Worm (Caenorhabditis elegans) whole organism, midembryonic: Measurements from ENCODE around the gene npr-36.

Experiments used
- T22C8.4 ChIP-seq: fragments of 200-800 bp; sonication (Bioruptor generic); IDR thresholded peaks from 2 replicates; pipeline ENCODE4 v1.3.6; 2022; ENCODE audit warnings: missing genetic modification characterization, missing compliant biosample characterization
- cog-1 ChIP-seq: sonication (generic microtip); optimal IDR thresholded peaks from 2 replicates; lab custom pipeline; 2016; ENCODE audit warnings: missing genetic modification characterization, missing compliant biosample characterization
- flt-1 ChIP-seq: fragments of 200-800 bp; sonication (Bioruptor generic); IDR thresholded peaks from 2 replicates; pipeline ENCODE4 v1.3.6; 2022; ENCODE audit warnings: missing genetic modification characterization, missing compliant biosample characterization
- klf-2 ChIP-seq: fragments of 200-800 bp; sonication (Bioruptor generic); conservative IDR thresholded peaks from 2 replicates; pipeline ENCODE4 v1.3.6; 2022; ENCODE audit warnings: missing genetic modification reagents, missing genetic modification characterization, missing compliant biosample characterization
- med-1 ChIP-seq: sonication (generic microtip); optimal IDR thresholded peaks from 2 replicates; lab custom pipeline; 2017; ENCODE audit warnings: missing genetic modification characterization, mild to moderate bottlenecking, missing compliant biosample characterization, antibody characterized with exemption, missing genetic modification reagents; ENCODE audit not compliant: insufficient read depth
- ref-1 ChIP-seq: fragments of 200-800 bp; sonication (Bioruptor generic); conservative IDR thresholded peaks from 2 replicates; pipeline ENCODE4 v1.3.6; 2022; ENCODE audit warnings: missing genetic modification reagents, missing genetic modification characterization, missing compliant biosample characterization
- tab-1 ChIP-seq: fragments of 200-800 bp; sonication (Bioruptor generic); IDR thresholded peaks from 2 replicates; pipeline ENCODE4 v1.3.6; 2022; ENCODE audit warnings: missing genetic modification characterization, missing compliant biosample characterization
- ztf-23 ChIP-seq: fragments of 200-800 bp; sonication (Bioruptor generic); IDR thresholded peaks from 2 replicates; pipeline ENCODE4 v1.3.6; 2022; ENCODE audit warnings: missing genetic modification reagents, missing genetic modification characterization, missing compliant biosample characterization
- ztf-29 ChIP-seq: fragments of 200-800 bp; sonication (Bioruptor generic); IDR thresholded peaks from 2 replicates; pipeline ENCODE4 v1.3.6; 2022; ENCODE audit warnings: missing genetic modification reagents, missing genetic modification characterization, missing compliant biosample characterization

npr-36 gene

ce11 chrX:17386130-17386529 is 26.6 kb downstream of the npr-36 start:
- TF ChIP-seq med-1 (GFP tag; lab: Kevin White, UChicago) (no peak), ref-1 (GFP tag; lab: Robert Waterston, UW) (no peak), ztf-29 (GFP tag; lab: Robert Waterston, UW) (no peak), T22C8.4 (GFP tag; lab: Robert Waterston, UW) (no peak), klf-2 (GFP tag; lab: Robert Waterston, UW) (no peak), flt-1 (no peak), ztf-23 (GFP tag; lab: Robert Waterston, UW) (no peak), tab-1 (GFP tag; lab: Robert Waterston, UW) (no peak), cog-1 (tag; lab: Kevin White, UChicago) (no peak)

- TF ChIP-seq T22C8.4 (GFP tag; lab: Robert Waterston, UW) (no peak), med-1 (GFP tag; lab: Kevin White, UChicago) (no peak), klf-2 (GFP tag; lab: Robert Waterston, UW) (no peak), ztf-29 (GFP tag; lab: Robert Waterston, UW) (no peak), tab-1 (GFP tag; lab: Robert Waterston, UW) (no peak), ztf-23 (GFP tag; lab: Robert Waterston, UW) (no peak), flt-1 (no peak), ref-1 (GFP tag; lab: Robert Waterston, UW) (no peak), cog-1 (tag; lab: Kevin White, UChicago) (no peak)
Observed at ce11 chrX:17390531-17390930, 31.0 kb downstream of the npr-36 start.

- TF ChIP-seq med-1 (GFP tag; lab: Kevin White, UChicago) (no peak), tab-1 (GFP tag; lab: Robert Waterston, UW) (no peak), ztf-29 (GFP tag; lab: Robert Waterston, UW) (no peak), T22C8.4 (GFP tag; lab: Robert Waterston, UW) (no peak), flt-1 (no peak), ztf-23 (GFP tag; lab: Robert Waterston, UW) (no peak), klf-2 (GFP tag; lab: Robert Waterston, UW) (no peak), ref-1 (GFP tag; lab: Robert Waterston, UW) (no peak), cog-1 (tag; lab: Kevin White, UChicago) (no peak)
Observed at ce11 chrX:17391515-17391914, 32.0 kb downstream of the npr-36 start, which contains the start of gene F10D7.5. F10D7.5 (minus strand) TSS chrX:17391615.

ce11 chrX:17392182-17392581 is 32.6 kb downstream of the npr-36 start:
- TF ChIP-seq ztf-29 (GFP tag; lab: Robert Waterston, UW) = no peak
- TF ChIP-seq flt-1 = no peak
- no peak for TF ChIP-seq tab-1 (GFP tag; lab: Robert Waterston, UW)
- peak; percentile 39 for TF ChIP-seq cog-1 (tag; lab: Kevin White, UChicago)

- TF ChIP-seq tab-1 (GFP tag; lab: Robert Waterston, UW) (no peak), ref-1 (GFP tag; lab: Robert Waterston, UW) (no peak), T22C8.4 (GFP tag; lab: Robert Waterston, UW) (no peak), ztf-29 (GFP tag; lab: Robert Waterston, UW) (no peak), cog-1 (tag; lab: Kevin White, UChicago) (no peak), ztf-23 (GFP tag; lab: Robert Waterston, UW) (no peak), flt-1 (no peak), med-1 (GFP tag; lab: Kevin White, UChicago) (no peak), klf-2 (GFP tag; lab: Robert Waterston, UW) (no peak)
Observed at ce11 chrX:17396456-17396855, 36.9 kb downstream of the npr-36 start, which contains the start of the genes vap-1 and F11C7.2. vap-1 (minus strand) TSS chrX:17396556. F11C7.2 (plus strand) TSS chrX:17396814.

ce11 chrX:17398293-17398692 is 38.7 kb downstream of the npr-36 start, which contains the start of gene F11C7.7:
F11C7.7 (plus strand) TSS chrX:17398593.
- no peak for TF ChIP-seq med-1 (GFP tag; lab: Kevin White, UChicago)
- TF ChIP-seq T22C8.4 (GFP tag; lab: Robert Waterston, UW) = no peak
- no peak for TF ChIP-seq ztf-23 (GFP tag; lab: Robert Waterston, UW)
- no peak for TF ChIP-seq ref-1 (GFP tag; lab: Robert Waterston, UW)
- TF ChIP-seq cog-1 (tag; lab: Kevin White, UChicago) = no peak
- TF ChIP-seq tab-1 (GFP tag; lab: Robert Waterston, UW) = no peak
- no peak for TF ChIP-seq ztf-29 (GFP tag; lab: Robert Waterston, UW)
- no peak for TF ChIP-seq klf-2 (GFP tag; lab: Robert Waterston, UW)
- no peak for TF ChIP-seq flt-1

ce11 chrX:17400425-17400824 is 40.9 kb downstream of the npr-36 start:
- TF ChIP-seq ref-1 (GFP tag; lab: Robert Waterston, UW) (no peak), cog-1 (tag; lab: Kevin White, UChicago) (no peak)

ce11 chrX:17401264-17401663 is 41.7 kb downstream of the npr-36 start, which contains the start of gene F11C7.6:
F11C7.6 (plus strand) TSS chrX:17401564.
- TF ChIP-seq klf-2 (GFP tag; lab: Robert Waterston, UW) (no peak), cog-1 (tag; lab: Kevin White, UChicago) (no peak)

ce11 chrX:17403058-17403457 is 43.5 kb downstream of the npr-36 start:
- TF ChIP-seq med-1 (GFP tag; lab: Kevin White, UChicago) (no peak), ztf-23 (GFP tag; lab: Robert Waterston, UW) (no peak), flt-1 (no peak), cog-1 (tag; lab: Kevin White, UChicago) (no peak), tab-1 (GFP tag; lab: Robert Waterston, UW) (no peak), ref-1 (GFP tag; lab: Robert Waterston, UW) (no peak), klf-2 (GFP tag; lab: Robert Waterston, UW) (no peak)

ce11 chrX:17408855-17409254 is 49.3 kb downstream of the npr-36 start:
- TF ChIP-seq T22C8.4 (GFP tag; lab: Robert Waterston, UW) = no peak
- TF ChIP-seq flt-1 = no peak
- no peak for TF ChIP-seq ztf-23 (GFP tag; lab: Robert Waterston, UW)
- no peak for TF ChIP-seq tab-1 (GFP tag; lab: Robert Waterston, UW)
- TF ChIP-seq med-1 (GFP tag; lab: Kevin White, UChicago) = no peak
- TF ChIP-seq ref-1 (GFP tag; lab: Robert Waterston, UW) = no peak
- TF ChIP-seq ztf-29 (GFP tag; lab: Robert Waterston, UW) = no peak
